Fruit fly (Drosophila melanogaster) whole organism, embryonic: Measurements from ENCODE around the gene Prim1.

Experiments used
- Ada2b ChIP-seq: fragments of 200-800 bp; sonication (Bioruptor generic); IDR thresholded peaks from 2 replicates; pipeline ENCODE4 v1.3.6; 2022; ENCODE audit warnings: missing biosample characterization, missing genetic modification characterization
- B-H2 ChIP-seq: fragments of 200-800 bp; sonication (Bioruptor generic); optimal IDR thresholded peaks from 2 replicates; lab custom pipeline; 2018; ENCODE audit warnings: missing biosample characterization, mild to moderate bottlenecking, missing genetic modification characterization
- BEAF-32 ChIP-seq: fragments of 200-800 bp; sonication (Bioruptor generic); optimal IDR thresholded peaks from 3 replicates; lab custom pipeline; 2017; ENCODE audit warnings: missing biosample characterization, missing genetic modification characterization, mild to moderate bottlenecking, moderate library complexity, missing genetic modification reagents
- CG10147 ChIP-seq: fragments of 200-800 bp; sonication (Bioruptor generic); optimal IDR thresholded peaks from 2 replicates; lab custom pipeline; 2019; ENCODE audit warnings: missing biosample characterization, mild to moderate bottlenecking, missing genetic modification characterization, moderate library complexity
- CG10543 ChIP-seq: fragments of 200-800 bp; sonication (Bioruptor generic); optimal IDR thresholded peaks from 3 replicates; lab custom pipeline; 2017; ENCODE audit warnings: missing biosample characterization, mild to moderate bottlenecking, missing genetic modification characterization, moderate library complexity
- CG12942 ChIP-seq: fragments of 200-800 bp; sonication (Bioruptor generic); optimal IDR thresholded peaks from 3 replicates; lab custom pipeline; 2016; ENCODE audit warnings: missing biosample characterization, missing genetic modification characterization
- CG13624 ChIP-seq: fragments of 200-800 bp; sonication (Bioruptor generic); optimal IDR thresholded peaks from 2 replicates; lab custom pipeline; 2016; ENCODE audit warnings: missing biosample characterization, missing genetic modification characterization
- CG1529 ChIP-seq: fragments of 200-800 bp; sonication (Bioruptor generic); optimal IDR thresholded peaks from 3 replicates; lab custom pipeline; 2018; ENCODE audit warnings: missing biosample characterization, missing genetic modification characterization
- CG1602 ChIP-seq: fragments of 200-800 bp; sonication (Bioruptor generic); optimal IDR thresholded peaks from 3 replicates; lab custom pipeline; 2016; ENCODE audit warnings: missing biosample characterization, missing genetic modification characterization
- CG17186 ChIP-seq: fragments of 200-800 bp; sonication (Bioruptor generic); optimal IDR thresholded peaks from 3 replicates; lab custom pipeline; 2017; ENCODE audit warnings: missing biosample characterization, missing genetic modification reagents, missing genetic modification characterization
- CG17328 ChIP-seq: fragments of 200-800 bp; sonication (Bioruptor generic); IDR thresholded peaks from 2 replicates; pipeline ENCODE4 v1.3.6; 2022; ENCODE audit warnings: missing biosample characterization, missing genetic modification characterization
- CG17359 ChIP-seq: fragments of 200-800 bp; sonication (Bioruptor generic); optimal IDR thresholded peaks from 3 replicates; lab custom pipeline; 2018; ENCODE audit warnings: missing biosample characterization, mild to moderate bottlenecking, missing genetic modification characterization, moderate library complexity
- CG18262 ChIP-seq: fragments of 200-800 bp; optimal IDR thresholded peaks from 3 replicates; lab custom pipeline; 2019; ENCODE audit warnings: missing biosample characterization, mild to moderate bottlenecking, missing genetic modification characterization, moderate library complexity
- CG2120 ChIP-seq: fragments of 200-800 bp; sonication (Bioruptor generic); optimal IDR thresholded peaks from 3 replicates; lab custom pipeline; 2016; ENCODE audit warnings: missing biosample characterization, missing genetic modification characterization
- CG2129 ChIP-seq: fragments of 200-800 bp; sonication (Bioruptor generic); IDR thresholded peaks from 2 replicates; pipeline ENCODE4 v1.3.6; 2022; ENCODE audit warnings: missing biosample characterization, missing genetic modification characterization; ENCODE audit not compliant: partially characterized antibody
- CG4854 ChIP-seq: fragments of 200-800 bp; sonication (Bioruptor generic); optimal IDR thresholded peaks from 2 replicates; lab custom pipeline; 2016; ENCODE audit warnings: missing biosample characterization, missing genetic modification characterization, inconsistent platforms
- CG7271 ChIP-seq: fragments of 200-800 bp; sonication (Bioruptor generic); optimal IDR thresholded peaks from 2 replicates; lab custom pipeline; 2018; ENCODE audit warnings: missing biosample characterization, mild to moderate bottlenecking, missing genetic modification characterization, moderate library complexity
- CG7928 ChIP-seq: fragments of 200-800 bp; sonication (Bioruptor generic); optimal IDR thresholded peaks from 2 replicates; lab custom pipeline; 2017; ENCODE audit warnings: missing biosample characterization, mild to moderate bottlenecking, missing genetic modification characterization
- CG8765 ChIP-seq: fragments of 200-800 bp; sonication (Bioruptor generic); IDR thresholded peaks from 2 replicates; pipeline ENCODE4 v1.3.6; 2022; ENCODE audit warnings: missing biosample characterization, missing genetic modification characterization
- Camta ChIP-seq: fragments of 200-800 bp; sonication (Bioruptor generic); optimal IDR thresholded peaks from 2 replicates; lab custom pipeline; 2016; ENCODE audit warnings: missing biosample characterization, missing genetic modification characterization
- CoRest ChIP-seq: fragments of 200-800 bp; sonication (Bioruptor generic); optimal IDR thresholded peaks from 3 replicates; lab custom pipeline; 2018; ENCODE audit warnings: missing biosample characterization, mild to moderate bottlenecking, missing genetic modification characterization, moderate library complexity
- Dad ChIP-seq: fragments of 200-800 bp; sonication (Bioruptor generic); optimal IDR thresholded peaks from 3 replicates; lab custom pipeline; 2016; ENCODE audit warnings: missing biosample characterization, missing genetic modification characterization
- Fer1 ChIP-seq: fragments of 200-800 bp; sonication (Bioruptor generic); optimal IDR thresholded peaks from 2 replicates; lab custom pipeline; 2017; ENCODE audit warnings: missing biosample characterization, mild to moderate bottlenecking, missing genetic modification characterization
- Jarid2 ChIP-seq: fragments of 200-800 bp; sonication (Bioruptor generic); optimal IDR thresholded peaks from 3 replicates; lab custom pipeline; 2017; ENCODE audit warnings: mild to moderate bottlenecking, missing biosample characterization, missing genetic modification reagents, missing genetic modification characterization
- MBD-R2 ChIP-seq: fragments of 200-800 bp; sonication (Bioruptor generic); IDR thresholded peaks from 2 replicates; pipeline ENCODE4 v1.3.6; 2022; ENCODE audit warnings: missing biosample characterization, missing genetic modification characterization
- Max ChIP-seq: fragments of 200-800 bp; sonication (Bioruptor generic); optimal IDR thresholded peaks from 2 replicates; lab custom pipeline; 2016; ENCODE audit warnings: missing biosample characterization, mild to moderate bottlenecking, missing genetic modification characterization
- NfI ChIP-seq: fragments of 200-800 bp; sonication (Bioruptor generic); optimal IDR thresholded peaks from 3 replicates; lab custom pipeline; 2018; ENCODE audit warnings: missing biosample characterization, mild to moderate bottlenecking, missing genetic modification characterization, moderate library complexity
- PHDP ChIP-seq: fragments of 200-800 bp; sonication (Bioruptor generic); optimal IDR thresholded peaks from 3 replicates; lab custom pipeline; 2018; ENCODE audit warnings: missing biosample characterization, mild to moderate bottlenecking, missing genetic modification characterization, moderate library complexity
- abd-A ChIP-seq: fragments of 200-800 bp; sonication (Bioruptor generic); optimal IDR thresholded peaks from 3 replicates; lab custom pipeline; 2019; ENCODE audit warnings: missing biosample characterization, mild to moderate bottlenecking, missing genetic modification characterization, moderate library complexity
- az2 ChIP-seq: fragments of 200-800 bp; sonication (Bioruptor generic); optimal IDR thresholded peaks from 3 replicates; lab custom pipeline; 2016; ENCODE audit warnings: missing biosample characterization, missing genetic modification characterization
- btn ChIP-seq: fragments of 200-800 bp; sonication (Bioruptor generic); optimal IDR thresholded peaks from 2 replicates; lab custom pipeline; 2016; ENCODE audit warnings: missing biosample characterization, missing genetic modification characterization
- caup ChIP-seq: fragments of 200-800 bp; sonication (Bioruptor generic); optimal IDR thresholded peaks from 3 replicates; lab custom pipeline; 2017; ENCODE audit warnings: missing biosample characterization, mild to moderate bottlenecking, missing genetic modification characterization, moderate library complexity; ENCODE audit not compliant: severe bottlenecking
- dysf ChIP-seq: fragments of 200-800 bp; sonication (Bioruptor generic); IDR thresholded peaks from 3 replicates; pipeline ENCODE4 v1.3.6; 2022; ENCODE audit warnings: missing biosample characterization, missing genetic modification characterization
- her ChIP-seq: fragments of 200-800 bp; sonication (Bioruptor generic); optimal IDR thresholded peaks from 2 replicates; lab custom pipeline; 2016; ENCODE audit warnings: missing biosample characterization, missing genetic modification characterization
- hkb ChIP-seq, 2 experiments: fragments of 200-800 bp in 1 of 2; fragments of >200 bp in 1 of 2; sonication (Bioruptor generic) in 1 of 2; IDR thresholded peaks in 1 of 2; optimal IDR thresholded peaks in 1 of 2; 2 replicates each; pipeline versions ENCODE4 v1.3.6 to Lab custom; 2017 to 2022; ENCODE audit warnings: missing biosample characterization in 1 of 2, missing genetic modification characterization in 1 of 2
- jumu ChIP-seq: fragments of 200-800 bp; sonication (Bioruptor generic); optimal IDR thresholded peaks from 3 replicates; lab custom pipeline; 2016; ENCODE audit warnings: missing biosample characterization, missing genetic modification characterization
- kah ChIP-seq: fragments of 200-800 bp; sonication (Bioruptor generic); optimal IDR thresholded peaks from 2 replicates; lab custom pipeline; 2018; ENCODE audit warnings: missing biosample characterization, mild to moderate bottlenecking, missing genetic modification characterization
- nmo ChIP-seq: fragments of 200-800 bp; sonication (Bioruptor generic); optimal IDR thresholded peaks from 2 replicates; lab custom pipeline; 2018; ENCODE audit warnings: missing biosample characterization, mild to moderate bottlenecking, missing genetic modification characterization, moderate library complexity
- phol ChIP-seq: fragments of 200-800 bp; sonication (Bioruptor generic); optimal IDR thresholded peaks from 3 replicates; lab custom pipeline; 2018; ENCODE audit warnings: missing biosample characterization, mild to moderate bottlenecking, missing genetic modification characterization, moderate library complexity
- pum ChIP-seq: fragments of 200-800 bp; sonication (Bioruptor generic); optimal IDR thresholded peaks from 2 replicates; lab custom pipeline; 2016; ENCODE audit warnings: missing biosample characterization, missing genetic modification characterization
- row ChIP-seq: fragments of 200-800 bp; sonication (Bioruptor generic); IDR thresholded peaks from 3 replicates; pipeline ENCODE4 v1.3.6; 2022; ENCODE audit warnings: missing biosample characterization, missing genetic modification characterization
- slou ChIP-seq: fragments of 200-800 bp; sonication (Bioruptor generic); optimal IDR thresholded peaks from 3 replicates; lab custom pipeline; 2016; ENCODE audit warnings: missing biosample characterization, missing genetic modification characterization
- sob ChIP-seq: fragments of 200-800 bp; sonication (Bioruptor generic); IDR thresholded peaks from 2 replicates; pipeline ENCODE4 v1.3.6; 2022; ENCODE audit warnings: missing biosample characterization, missing genetic modification characterization
- tin ChIP-seq: fragments of 200-800 bp; sonication (Bioruptor generic); optimal IDR thresholded peaks from 3 replicates; lab custom pipeline; 2016; ENCODE audit warnings: missing biosample characterization, missing genetic modification characterization
- tll ChIP-seq, 2 experiments: fragments of 200-800 bp in 1 of 2; fragments of >200 bp in 1 of 2; sonication (Bioruptor generic) in 1 of 2; optimal IDR thresholded peaks; 2 replicates each; lab custom pipeline; 2017 to 2019; ENCODE audit warnings: missing biosample characterization in 2 of 2, missing genetic modification characterization in 2 of 2, mild to moderate bottlenecking in 1 of 2, moderate library complexity in 1 of 2
- twi ChIP-seq: fragments of 200-800 bp; optimal IDR thresholded peaks from 2 replicates; lab custom pipeline; 2019; ENCODE audit warnings: missing biosample characterization, mild to moderate bottlenecking, missing genetic modification characterization, moderate library complexity
- vfl ChIP-seq: fragments of 200-800 bp; sonication (Bioruptor generic); optimal IDR thresholded peaks from 2 replicates; lab custom pipeline; 2016; ENCODE audit warnings: missing biosample characterization, missing genetic modification characterization
- zen ChIP-seq: fragments of 200-800 bp; sonication (Bioruptor generic); optimal IDR thresholded peaks from 3 replicates; lab custom pipeline; 2018; ENCODE audit warnings: missing biosample characterization, mild to moderate bottlenecking, missing genetic modification characterization, moderate library complexity
- zf30C ChIP-seq: fragments of 200-800 bp; sonication (Bioruptor generic); optimal IDR thresholded peaks from 3 replicates; lab custom pipeline; 2018; ENCODE audit warnings: missing biosample characterization, mild to moderate bottlenecking, missing genetic modification characterization

Gene Prim1

DNA sequence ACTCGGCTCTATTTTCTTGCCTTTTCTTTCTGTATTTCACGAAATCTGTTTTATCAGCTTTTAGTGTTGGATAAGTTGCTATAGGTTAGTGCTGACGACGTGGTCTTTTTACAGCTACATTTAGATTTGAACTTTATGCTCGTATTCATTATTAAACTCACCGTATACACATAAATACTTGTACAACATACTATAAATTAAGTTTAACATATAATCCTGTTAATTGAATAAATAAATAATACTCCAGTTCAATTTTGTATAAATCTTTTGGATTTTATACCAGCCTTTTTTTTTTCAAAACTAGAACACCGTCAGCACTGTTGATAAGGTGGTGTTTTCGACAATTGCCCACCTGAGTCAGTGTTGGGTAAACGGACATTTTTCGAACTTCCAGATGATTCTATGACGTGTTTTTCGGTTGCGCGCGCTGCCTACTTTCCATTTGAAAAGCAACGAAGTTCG lies 31.2 kb upstream of the Prim1 start, which contains the start of gene BI-1 (continued):
- TF ChIP-seq CG7928 (peak; percentile 19), CG7271 (tag; lab: Kevin White, UChicago) (no peak), az2 (GFP tag; lab: Kevin White, UChicago) (peak; percentile 57), CG8765 (GFP tag; lab: Robert Waterston, UW) (no peak), CG10147 (GFP tag; lab: Kevin White, UChicago) (peak; percentile 83), twi (tag; lab: Kevin White, UChicago) (peak; percentile 61), CG17328 (GFP tag; lab: Robert Waterston, UW) (peak; percentile 29; the same call in 1 of the 2 replicates), CG10543 (GFP tag; lab: Kevin White, UChicago) (peak; percentile 78), zf30C (GFP tag; lab: Kevin White, UChicago) (no peak), Fer1 (peak; percentile 78), CoRest (tag; lab: Kevin White, UChicago) (peak; percentile 84), kah (peak; percentile 70), row (GFP tag; lab: Robert Waterston, UW) (peak; percentile 94), Max (GFP tag; lab: Kevin White, UChicago) (peak; percentile 83), BEAF-32 (GFP tag; lab: Kevin White, UChicago) (peak; percentile 45), hkb (optimal IDR thresholded peaks at IDR 0.05; lab: Kevin White, UChicago) (peak; percentile 82), hkb (GFP tag; IDR thresholded peaks at IDR 0.05; lab: Robert Waterston, UW) (no peak), her (peak; percentile 14), jumu (GFP tag; lab: Kevin White, UChicago) (peak; percentile 15), NfI (GFP tag; lab: Kevin White, UChicago) (peak; percentile 66), abd-A (tag; lab: Kevin White, UChicago) (no peak), pum (GFP tag; lab: Kevin White, UChicago) (peak; percentile 51), Jarid2 (GFP tag; lab: Kevin White, UChicago) (no peak), nmo (GFP tag; lab: Kevin White, UChicago) (peak; percentile 75), B-H2 (GFP tag; lab: Kevin White, UChicago) (peak; percentile 74), CG17359 (tag; lab: Kevin White, UChicago) (peak; percentile 39), vfl (GFP tag; lab: Kevin White, UChicago) (peak; percentile 33), phol (tag; lab: Kevin White, UChicago) (peak; percentile 81), Dad (peak; percentile 55), CG12942 (GFP tag; lab: Kevin White, UChicago) (peak; percentile 36), Camta (peak; percentile 34), dysf (GFP tag; lab: Robert Waterston, UW) (peak; percentile 62; the same call in 2 of the 3 replicates), CG4854 (peak; percentile 13), tin (GFP tag; lab: Kevin White, UChicago) (peak; percentile 69), Ada2b (GFP tag; lab: Robert Waterston, UW) (no peak), sob (GFP tag; lab: Robert Waterston, UW) (peak; percentile 83), btn (GFP tag; lab: Kevin White, UChicago) (no peak), CG1602 (GFP tag; lab: Kevin White, UChicago) (peak; percentile 43), caup (GFP tag; lab: Kevin White, UChicago) (peak; percentile 76), slou (GFP tag; lab: Kevin White, UChicago) (peak; percentile 51), CG18262 (tag; lab: Kevin White, UChicago) (peak; percentile 64), CG2129 (GFP tag; lab: Robert Waterston, UW) (no peak), CG13624 (GFP tag; lab: Kevin White, UChicago) (peak; percentile 44), tll (GFP tag; optimal IDR thresholded peaks at IDR 0.05; lab: Kevin White, UChicago) (no peak), CG1529 (GFP tag; lab: Kevin White, UChicago) (no peak), zen (tag; lab: Kevin White, UChicago) (peak; percentile 56), CG17186 (GFP tag; lab: Kevin White, UChicago) (peak; percentile 36), MBD-R2 (GFP tag; lab: Robert Waterston, UW) (peak; percentile 50), CG2120 (peak; percentile 76), PHDP (tag; lab: Kevin White, UChicago) (peak; percentile 57)
